Fruit fly (Drosophila melanogaster): ENCODE measurements around the gene mnb.

The mnb gene

DNA sequence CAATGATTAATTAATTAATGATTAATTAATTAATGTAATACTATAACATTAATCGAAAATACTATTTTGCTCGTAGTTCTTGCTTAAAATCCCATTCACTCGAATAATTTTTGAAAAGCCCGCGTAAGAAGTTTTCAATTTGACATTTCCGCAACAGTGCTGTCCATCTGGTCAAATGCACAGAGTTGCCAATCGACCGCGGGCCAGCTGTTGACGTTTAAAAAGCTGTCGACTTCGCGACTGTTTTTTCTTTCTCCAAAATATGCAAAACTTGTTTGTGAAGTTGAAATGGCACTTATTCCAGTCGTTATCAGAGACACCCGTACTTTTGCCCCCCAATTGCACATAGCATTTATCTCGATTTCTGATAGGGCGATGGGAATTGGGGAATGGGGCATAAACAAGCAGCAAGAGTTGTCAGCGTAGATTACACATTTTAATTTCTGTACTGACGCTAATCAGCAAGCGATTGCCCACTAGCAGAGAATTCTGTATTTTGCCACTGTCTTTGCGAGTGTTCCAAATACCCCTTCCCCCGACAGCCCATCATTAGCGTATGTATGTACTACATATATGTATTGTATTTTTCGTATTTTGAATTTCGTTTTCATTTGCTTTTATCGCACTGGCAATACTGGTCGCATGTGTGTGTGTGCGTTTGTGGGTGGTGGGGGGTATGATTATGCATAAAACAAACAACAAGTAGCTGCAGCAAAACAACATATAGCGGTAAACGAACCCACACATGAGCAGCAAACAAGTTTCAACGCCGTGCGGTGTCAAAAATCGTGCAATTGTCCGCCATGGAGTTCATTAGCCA is 30.4 kb downstream of the mnb start, which contains the start of gene Srx (continued):
- TF ChIP-seq CG15269 (tag; optimal IDR thresholded peaks at IDR 0.05) (peak; percentile 48), so (GFP tag; IDR thresholded peaks at IDR 0.05) (0 out of 3 replicates have a peak, but pooled peaks have one; percentile 35), Hmr (GFP tag; optimal IDR thresholded peaks at IDR 0.05) (peak; percentile 2), CG2678 (tag; optimal IDR thresholded peaks at IDR 0.05) (peak; percentile 50), CG30403 (GFP tag; optimal IDR thresholded peaks at IDR 0.05) (peak; percentile 28), Pdp1 (GFP tag; optimal IDR thresholded peaks at IDR 0.05) (peak; percentile 26 to 72), ATbp (GFP tag; optimal IDR thresholded peaks at IDR 0.05) (peak; percentile 42), crc (GFP tag; optimal IDR thresholded peaks at IDR 0.05) (no peak), Fer1 (GFP tag; optimal IDR thresholded peaks at IDR 0.05) (peak; percentile 23), NFAT (GFP tag; IDR thresholded peaks at IDR 0.05) (no peak), crp (GFP tag; optimal IDR thresholded peaks at IDR 0.05) (peak in 1 of 2 experiments; percentile 75), Sin3A (optimal IDR thresholded peaks at IDR 0.05) (peak; percentile 11), sna (GFP tag; IDR thresholded peaks at IDR 0.05; ENCODE audit: partially characterized antibody) (no peak), E2f2 (GFP tag; IDR thresholded peaks at IDR 0.05) (peak; percentile 89), grau (tag; optimal IDR thresholded peaks at IDR 0.05) (peak; percentile 5), Sox102F (GFP tag; optimal IDR thresholded peaks at IDR 0.05) (no peak), CG7786 (GFP tag; optimal IDR thresholded peaks at IDR 0.05) (no peak), CG1233 (GFP tag; optimal IDR thresholded peaks at IDR 0.05) (peak; percentile 6), CG4328 (GFP tag; optimal IDR thresholded peaks at IDR 0.05) (peak; percentile 34), Ada2b (GFP tag; IDR thresholded peaks at IDR 0.05) (no peak), CG11093 (GFP tag; IDR thresholded peaks at IDR 0.05) (no peak), slbo (GFP tag; IDR thresholded peaks at IDR 0.05) (0 out of 2 replicates have a peak, but pooled peaks have one; percentile 17), nmo (GFP tag; optimal IDR thresholded peaks at IDR 0.05) (peak; percentile 14), CG7556 (GFP tag; optimal IDR thresholded peaks at IDR 0.05) (peak; percentile 5), Rfx (GFP tag; IDR thresholded peaks at IDR 0.05) (peak; percentile 29; the same call in 1 of the 2 replicates), zfh1 (GFP tag; IDR thresholded peaks at IDR 0.05) (0 out of 3 replicates have a peak, but pooled peaks have one; percentile 20), ranshi (GFP tag; IDR thresholded peaks at IDR 0.05) (no peak), CG9609 (GFP tag; optimal IDR thresholded peaks at IDR 0.05) (peak; percentile 11), Antp (GFP tag; optimal IDR thresholded peaks at IDR 0.05) (peak; percentile 11), CG2202 (tag; optimal IDR thresholded peaks at IDR 0.05) (no peak), zfh2 (GFP tag; optimal IDR thresholded peaks at IDR 0.05) (peak; percentile 12), CrebB (tag; optimal IDR thresholded peaks at IDR 0.05) (peak; percentile 13), disco-r (GFP tag; optimal IDR thresholded peaks at IDR 0.05) (no peak), cg (GFP tag; optimal IDR thresholded peaks at IDR 0.05) (peak; percentile 69), hbn (GFP tag; IDR thresholded peaks at IDR 0.05; ENCODE audit: partially characterized antibody) (0 out of 2 replicates have a peak, but pooled peaks have one; percentile 13), Ets97D (GFP tag; optimal IDR thresholded peaks at IDR 0.05) (peak; percentile 66), exex (tag; optimal IDR thresholded peaks at IDR 0.05) (peak; percentile 50), HHEX (GFP tag; optimal IDR thresholded peaks at IDR 0.05) (peak; percentile 23), seq (GFP tag; IDR thresholded peaks at IDR 0.05) (no peak), lilli (GFP tag; optimal IDR thresholded peaks at IDR 0.05) (peak; percentile 10), CG14710 (tag; optimal IDR thresholded peaks at IDR 0.05) (peak; percentile 35), CG9817 (tag; optimal IDR thresholded peaks at IDR 0.05) (peak; percentile 54), MBD-R2 (GFP tag; IDR thresholded peaks at IDR 0.05) (peak; percentile 33; the same call in 1 of the 2 replicates), caup (GFP tag; optimal IDR thresholded peaks at IDR 0.05; ENCODE audit: severe bottlenecking) (peak; percentile 21), Nf-YC (tag; optimal IDR thresholded peaks at IDR 0.05) (peak; percentile 67), CG8944 (GFP tag; optimal IDR thresholded peaks at IDR 0.05) (no peak), Myb (GFP tag; optimal IDR thresholded peaks at IDR 0.05) (peak; percentile 81), CG13424 (tag; optimal IDR thresholded peaks at IDR 0.05) (peak; percentile 44)

Measured in whole organism, embryonic.